Worm (Caenorhabditis elegans) whole organism, L3 larva: Measurements from ENCODE around the gene F38B7.11.

Source experiments
- R02D3.7 ChIP-seq: fragments of 150-350 bp; optimal IDR thresholded peaks from 2 replicates; lab custom pipeline; 2014; ENCODE audit warnings: missing biosample characterization, missing genetic modification characterization
- ZK546.5 ChIP-seq: sonication (generic microtip); optimal IDR thresholded peaks from 2 replicates; lab custom pipeline; 2017; ENCODE audit warnings: missing biosample characterization, missing genetic modification characterization
- aly-2 ChIP-seq: fragments of 150-350 bp; optimal IDR thresholded peaks from 2 replicates; lab custom pipeline; 2014; ENCODE audit warnings: missing biosample characterization, missing genetic modification characterization
- ama-1 ChIP-seq: fragments of 150-350 bp; optimal IDR thresholded peaks from 2 replicates; lab custom pipeline; 2018
- ceh-28 ChIP-seq: fragments of 150-350 bp; optimal IDR thresholded peaks from 2 replicates; lab custom pipeline; 2014; ENCODE audit warnings: missing biosample characterization, missing genetic modification reagents, missing genetic modification characterization
- ceh-82 ChIP-seq: fragments of 150-350 bp; optimal IDR thresholded peaks from 2 replicates; lab custom pipeline; 2014; ENCODE audit warnings: missing biosample characterization, missing genetic modification characterization
- ceh-9 ChIP-seq: sonication (generic microtip); optimal IDR thresholded peaks from 2 replicates; lab custom pipeline; 2018; ENCODE audit warnings: missing biosample characterization, missing genetic modification characterization
- daf-12 ChIP-seq: fragments of 150-350 bp; optimal IDR thresholded peaks from 2 replicates; lab custom pipeline; 2014; ENCODE audit warnings: missing biosample characterization, missing genetic modification reagents, missing genetic modification characterization
- egl-27 ChIP-seq: sonication (generic microtip); optimal IDR thresholded peaks from 4 replicates; lab custom pipeline; 2017; ENCODE audit warnings: missing biosample characterization, missing genetic modification reagents, missing genetic modification characterization
- egl-5 ChIP-seq: fragments of 150-350 bp; optimal IDR thresholded peaks from 2 replicates; lab custom pipeline; 2017; ENCODE audit warnings: missing biosample characterization, missing genetic modification reagents, missing genetic modification characterization, inconsistent platforms
- elt-1 ChIP-seq: fragments of 150-350 bp; optimal IDR thresholded peaks from 2 replicates; lab custom pipeline; 2014; ENCODE audit warnings: missing biosample characterization, missing genetic modification characterization
- elt-2 ChIP-seq: sonication (generic microtip); optimal IDR thresholded peaks from 2 replicates; lab custom pipeline; 2016; ENCODE audit warnings: missing genetic modification reagents, mild to moderate bottlenecking, missing genetic modification characterization, missing compliant biosample characterization
- elt-3 ChIP-seq, 3 experiments: fragments of 150-350 bp in 1 of 3; sonication (generic microtip) in 2 of 3; optimal IDR thresholded peaks; 2 replicates in 2 of 3; 4 replicates in 1 of 3; lab custom pipeline; 2014 to 2017; ENCODE audit warnings: missing biosample characterization in 3 of 3, missing genetic modification characterization in 3 of 3
- eor-1 ChIP-seq, 2 experiments: fragments of 150-350 bp; optimal IDR thresholded peaks; 2 replicates each; lab custom pipeline; 2014 to 2018; ENCODE audit warnings: missing biosample characterization in 2 of 2, missing genetic modification characterization in 2 of 2
- fkh-10 ChIP-seq: sonication (generic microtip); optimal IDR thresholded peaks from 2 replicates; lab custom pipeline; 2017; ENCODE audit warnings: missing biosample characterization, missing genetic modification reagents, missing genetic modification characterization
- fkh-2 ChIP-seq: fragments of 150-350 bp; optimal IDR thresholded peaks from 2 replicates; lab custom pipeline; 2014; ENCODE audit warnings: missing biosample characterization, missing genetic modification reagents, missing genetic modification characterization
- fos-1 ChIP-seq: fragments of 150-350 bp; optimal IDR thresholded peaks from 2 replicates; lab custom pipeline; 2014; ENCODE audit warnings: missing biosample characterization, missing genetic modification characterization
- hmg-11 ChIP-seq: sonication (generic microtip); optimal IDR thresholded peaks from 2 replicates; lab custom pipeline; 2016; ENCODE audit warnings: missing genetic modification characterization, missing compliant biosample characterization
- jun-1 ChIP-seq: fragments of 150-350 bp; optimal IDR thresholded peaks from 2 replicates; lab custom pipeline; 2014; ENCODE audit warnings: missing biosample characterization, missing genetic modification reagents, missing genetic modification characterization
- lin-15B ChIP-seq: fragments of 150-350 bp; optimal IDR thresholded peaks from 2 replicates; lab custom pipeline; 2014; ENCODE audit warnings: missing biosample characterization, missing genetic modification characterization
- lin-39 ChIP-seq: fragments of 150-350 bp; optimal IDR thresholded peaks from 2 replicates; lab custom pipeline; 2018; ENCODE audit warnings: missing biosample characterization, missing genetic modification reagents, missing genetic modification characterization
- lsy-12 ChIP-seq: sonication (generic microtip); optimal IDR thresholded peaks from 2 replicates; lab custom pipeline; 2016; ENCODE audit warnings: mild to moderate bottlenecking, missing genetic modification characterization, missing compliant biosample characterization
- mdl-1 ChIP-seq: fragments of 150-350 bp; optimal IDR thresholded peaks from 2 replicates; lab custom pipeline; 2014; ENCODE audit warnings: missing biosample characterization, missing genetic modification characterization
- nfya-1 ChIP-seq: sonication (generic microtip); optimal IDR thresholded peaks from 2 replicates; lab custom pipeline; 2017; ENCODE audit warnings: missing genetic modification characterization, mild to moderate bottlenecking, missing compliant biosample characterization, antibody characterized with exemption, moderate library complexity; ENCODE audit not compliant: insufficient read depth
- nhr-11 ChIP-seq: fragments of 150-350 bp; optimal IDR thresholded peaks from 2 replicates; lab custom pipeline; 2014; ENCODE audit warnings: missing biosample characterization, missing genetic modification characterization
- nhr-12 ChIP-seq: fragments of 150-350 bp; optimal IDR thresholded peaks from 2 replicates; lab custom pipeline; 2014; ENCODE audit warnings: missing biosample characterization, missing genetic modification characterization
- nhr-23 ChIP-seq: fragments of 150-350 bp; optimal IDR thresholded peaks from 2 replicates; lab custom pipeline; 2014; ENCODE audit warnings: missing biosample characterization, missing genetic modification reagents, missing genetic modification characterization
- nhr-237 ChIP-seq: fragments of 150-350 bp; optimal IDR thresholded peaks from 2 replicates; lab custom pipeline; 2014; ENCODE audit warnings: missing biosample characterization, missing genetic modification characterization
- nhr-25 ChIP-seq: sonication (generic microtip); optimal IDR thresholded peaks from 2 replicates; lab custom pipeline; 2017; ENCODE audit warnings: missing biosample characterization, missing genetic modification characterization
- nhr-28 ChIP-seq: fragments of 150-350 bp; optimal IDR thresholded peaks from 2 replicates; lab custom pipeline; 2014; ENCODE audit warnings: missing biosample characterization, missing genetic modification characterization
- nhr-43 ChIP-seq: sonication (generic microtip); optimal IDR thresholded peaks from 2 replicates; lab custom pipeline; 2016; ENCODE audit warnings: mild to moderate bottlenecking, missing genetic modification characterization, missing compliant biosample characterization; ENCODE audit not compliant: poor library complexity, severe bottlenecking
- nhr-67 ChIP-seq: fragments of 150-350 bp; optimal IDR thresholded peaks from 2 replicates; lab custom pipeline; 2014; ENCODE audit warnings: missing biosample characterization, missing genetic modification characterization
- nhr-76 ChIP-seq: fragments of 150-350 bp; sonication (generic microtip); optimal IDR thresholded peaks from 5 replicates; lab custom pipeline; 2014; ENCODE audit warnings: missing biosample characterization, missing genetic modification characterization
- nhr-77 ChIP-seq: fragments of 150-350 bp; optimal IDR thresholded peaks from 2 replicates; lab custom pipeline; 2014; ENCODE audit warnings: missing biosample characterization, missing genetic modification characterization
- pha-4 ChIP-seq: fragments of 150-350 bp; optimal IDR thresholded peaks from 2 replicates; lab custom pipeline; 2014; ENCODE audit warnings: missing biosample characterization, missing genetic modification reagents, missing genetic modification characterization
- pqm-1 ChIP-seq: fragments of 150-350 bp; optimal IDR thresholded peaks from 2 replicates; lab custom pipeline; 2017; ENCODE audit warnings: missing biosample characterization, missing genetic modification characterization, inconsistent platforms
- sea-2 ChIP-seq: fragments of 150-350 bp; sonication (generic microtip); optimal IDR thresholded peaks from 4 replicates; lab custom pipeline; 2014; ENCODE audit warnings: missing biosample characterization, missing genetic modification reagents, missing genetic modification characterization
- skn-1 ChIP-seq: fragments of 150-350 bp; optimal IDR thresholded peaks from 2 replicates; lab custom pipeline; 2014; ENCODE audit warnings: missing biosample characterization, missing genetic modification characterization
- snpc-4 ChIP-seq: fragments of 150-350 bp; optimal IDR thresholded peaks from 2 replicates; lab custom pipeline; 2014; ENCODE audit warnings: missing biosample characterization, missing genetic modification characterization
- tbx-2 ChIP-seq: sonication (generic microtip); optimal IDR thresholded peaks from 2 replicates; lab custom pipeline; 2016; ENCODE audit warnings: mild to moderate bottlenecking, missing genetic modification characterization, missing compliant biosample characterization
- unc-39 ChIP-seq: sonication (generic microtip); optimal IDR thresholded peaks from 4 replicates; lab custom pipeline; 2017; ENCODE audit warnings: missing biosample characterization, missing genetic modification characterization
- unc-62 ChIP-seq: fragments of 150-350 bp; sonication (generic microtip); optimal IDR thresholded peaks from 4 replicates; lab custom pipeline; 2014; ENCODE audit warnings: missing biosample characterization, missing genetic modification reagents, missing genetic modification characterization
- zag-1 ChIP-seq: fragments of 150-350 bp; optimal IDR thresholded peaks from 2 replicates; lab custom pipeline; 2014; ENCODE audit warnings: missing biosample characterization, missing genetic modification characterization
- ztf-4 ChIP-seq: fragments of 150-350 bp; optimal IDR thresholded peaks from 2 replicates; lab custom pipeline; 2014; ENCODE audit warnings: missing biosample characterization, missing genetic modification characterization

The F38B7.11 gene

DNA sequence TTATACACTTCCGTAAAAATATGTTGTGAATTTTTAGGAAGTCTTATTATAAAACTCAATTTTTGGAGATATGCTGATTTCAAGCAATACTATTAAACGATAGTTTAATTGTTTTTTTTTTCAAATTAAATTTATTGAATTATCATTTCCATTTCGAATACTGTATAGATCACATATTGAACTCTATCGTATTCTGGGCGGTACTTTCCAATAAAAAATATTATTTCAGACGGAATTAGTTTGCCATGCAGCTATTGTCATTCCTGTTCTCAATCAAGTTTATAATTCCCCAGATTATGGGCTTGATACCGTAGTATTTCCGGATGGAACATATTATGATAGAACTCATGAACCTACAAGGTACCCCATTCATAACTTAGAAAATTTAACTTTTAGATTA, 27.7 kb downstream of the F38B7.11 start:
- TF ChIP-seq pha-4 (tag; lab: Kevin White, UChicago) (peak; percentile 39), nfya-1 (tag; lab: Kevin White, UChicago) (peak; percentile 27), nhr-67 (no peak), pqm-1 (tag; lab: Kevin White, UChicago) (peak; percentile 11), nhr-43 (tag; lab: Kevin White, UChicago) (peak; percentile 39)

DNA sequence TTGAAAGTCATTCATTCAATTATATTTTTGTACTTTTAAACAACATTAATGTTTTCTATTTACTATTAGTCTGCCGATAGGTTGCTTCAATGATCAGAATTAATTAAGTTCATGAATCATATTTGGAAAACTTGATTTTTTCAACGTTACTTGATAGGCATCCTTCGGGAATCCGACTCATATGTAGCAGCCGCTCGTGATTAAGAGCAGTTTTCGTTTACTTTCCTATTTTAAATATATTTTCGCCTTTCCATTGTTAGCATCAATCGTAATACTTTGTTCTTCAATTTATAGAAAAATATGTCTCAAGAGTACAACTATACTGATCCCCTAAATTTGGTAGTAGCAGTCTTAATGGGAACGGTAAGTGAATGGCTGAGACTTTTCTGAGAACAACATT, 33.9 kb downstream of the F38B7.11 start, which contains the start of gene srx-90:
Gene srx-90, plus strand, starts transcription at position 301 of the 400 bp plus-strand sequence.
- no peak for TF ChIP-seq nhr-237 (tag; lab: Kevin White, UChicago)
- no peak for TF ChIP-seq mdl-1 (tag; lab: Kevin White, UChicago)
- no peak for TF ChIP-seq nhr-43 (tag; lab: Kevin White, UChicago)
- TF ChIP-seq fkh-2: no peak
- TF ChIP-seq R02D3.7 (tag; lab: Kevin White, UChicago): no peak
- no peak for TF ChIP-seq nhr-77
- TF ChIP-seq fos-1: no peak
- no peak for TF ChIP-seq nfya-1 (tag; lab: Kevin White, UChicago)
- no peak for TF ChIP-seq nhr-11 (tag; lab: Kevin White, UChicago)
- no peak for TF ChIP-seq snpc-4 (tag; lab: Kevin White, UChicago)
- no peak for TF ChIP-seq tbx-2
- no peak for TF ChIP-seq lsy-12
- TF ChIP-seq sea-2 (GFP tag; lab: Kevin White, UChicago): no peak
- no peak for TF ChIP-seq nhr-23
- TF ChIP-seq eor-1 (tag; optimal IDR thresholded peaks at IDR 0.05; lab: Kevin White, UChicago): no peak
- no peak for TF ChIP-seq nhr-25 (tag; lab: Kevin White, UChicago)
- TF ChIP-seq fkh-10 (GFP tag; lab: Kevin White, UChicago): no peak
- no peak for TF ChIP-seq unc-62
- no peak for TF ChIP-seq zag-1 (tag; lab: Kevin White, UChicago)
- TF ChIP-seq nhr-76 (tag; lab: Kevin White, UChicago): no peak
- TF ChIP-seq, all 47 proteins: peak for 0

- TF ChIP-seq ZK546.5 (tag; lab: Kevin White, UChicago): no peak
Measured at ce11 chrV:11583212-11583611, 36.3 kb downstream of the F38B7.11 start, which contains the start of gene srx-88. TSS of gene srx-88 (plus strand) at chrV:11583512.

- no peak for TF ChIP-seq aly-2 (tag; lab: Kevin White, UChicago)
- TF ChIP-seq unc-39 (tag; lab: Kevin White, UChicago): no peak
- no peak for TF ChIP-seq fkh-2
- TF ChIP-seq lsy-12: no peak
- no peak for TF ChIP-seq skn-1 (tag; lab: Kevin White, UChicago)
- no peak for TF ChIP-seq lin-39 (tag; lab: Kevin White, UChicago)
- TF ChIP-seq zag-1 (tag; lab: Kevin White, UChicago): no peak
- TF ChIP-seq fkh-10 (GFP tag; lab: Kevin White, UChicago): no peak
- TF ChIP-seq nhr-28: no peak
- TF ChIP-seq unc-62: no peak
- no peak for TF ChIP-seq nhr-11 (tag; lab: Kevin White, UChicago)
- peak; percentile 34 for TF ChIP-seq pqm-1 (tag; lab: Kevin White, UChicago)
- TF ChIP-seq hmg-11 (tag; lab: Kevin White, UChicago): no peak
- TF ChIP-seq ceh-82 (tag; lab: Kevin White, UChicago): peak; percentile 40
- no peak for TF ChIP-seq eor-1 (tag; optimal IDR thresholded peaks at IDR 0.05; lab: Kevin White, UChicago)
- TF ChIP-seq nhr-77: peak; percentile 18
- TF ChIP-seq nhr-237 (tag; lab: Kevin White, UChicago): no peak
- TF ChIP-seq R02D3.7 (tag; lab: Kevin White, UChicago): no peak
- TF ChIP-seq nhr-25 (tag; lab: Kevin White, UChicago): peak; percentile 41
- no peak for TF ChIP-seq pha-4 (tag; lab: Kevin White, UChicago)
- TF ChIP-seq fos-1: no peak
- TF ChIP-seq nhr-23: no peak
- TF ChIP-seq ZK546.5 (tag; lab: Kevin White, UChicago): no peak
- TF ChIP-seq mdl-1 (tag; lab: Kevin White, UChicago): no peak
- TF ChIP-seq daf-12 (tag; lab: Kevin White, UChicago): no peak
- TF ChIP-seq ztf-4 (tag; lab: Kevin White, UChicago): no peak
- TF ChIP-seq ama-1 (lab: Kevin White, UChicago): peak; percentile 60
- TF ChIP-seq elt-1 (tag; lab: Kevin White, UChicago): no peak
- no peak for TF ChIP-seq nhr-67
- peak; percentile 74 for TF ChIP-seq nhr-43 (tag; lab: Kevin White, UChicago)
- no peak for TF ChIP-seq nhr-12 (tag; lab: Kevin White, UChicago)
- no peak for TF ChIP-seq ceh-9 (tag; lab: Kevin White, UChicago)
- TF ChIP-seq ceh-28 (tag; lab: Kevin White, UChicago): no peak
- TF ChIP-seq egl-5 (tag; lab: Kevin White, UChicago): no peak
- no peak for TF ChIP-seq nhr-76 (tag; lab: Kevin White, UChicago)
- no peak for TF ChIP-seq jun-1 (tag; lab: Kevin White, UChicago)
- no peak for TF ChIP-seq sea-2 (GFP tag; lab: Kevin White, UChicago)
- peak; percentile 5 for TF ChIP-seq nfya-1 (tag; lab: Kevin White, UChicago)
- peak; percentile 16 for TF ChIP-seq elt-2 (tag; lab: Kevin White, UChicago)
- peak in 1 of 3 experiments; percentile 57 for TF ChIP-seq elt-3 (tag; optimal IDR thresholded peaks at IDR 0.05; lab: Kevin White, UChicago)
- TF ChIP-seq snpc-4 (tag; lab: Kevin White, UChicago): peak; percentile 95
- TF ChIP-seq lin-15B (tag; lab: Kevin White, UChicago): no peak
- TF ChIP-seq egl-27 (tag; lab: Kevin White, UChicago): no peak
Measured at ce11 chrV:11585122-11585521, 38.2 kb downstream of the F38B7.11 start.
